Worm (Caenorhabditis elegans): ENCODE data around the gene C56G2.15.

C56G2.15 gene

ce11 chrIII:6367712-6368111 lies at the start of gene C56G2.15, which contains the start of gene thoc-2:
Gene C56G2.15 (minus strand): TSS chrIII:6367899.
Gene thoc-2 (plus strand): TSS chrIII:6368042.
- TF ChIP-seq ceh-82 (tag; optimal IDR thresholded peaks at IDR 0.05) = no peak
- TF ChIP-seq tag-97 (GFP tag; IDR thresholded peaks at IDR 0.05) = no peak
- TF ChIP-seq lim-7 (GFP tag; IDR thresholded peaks at IDR 0.05) = no peak
- TF ChIP-seq zfp-2 (tag; optimal IDR thresholded peaks at IDR 0.05) = no peak
- TF ChIP-seq lin-29 (GFP tag; IDR thresholded peaks at IDR 0.05) = no peak
- TF ChIP-seq lsy-2 (tag; optimal IDR thresholded peaks at IDR 0.05) = peak in 1 of 2 experiments; percentile 68
- no peak for TF ChIP-seq Y75B8A.6 (GFP tag; IDR thresholded peaks at IDR 0.05)
- TF ChIP-seq hif-1 (tag; optimal IDR thresholded peaks at IDR 0.05) = peak in 1 of 2 experiments; percentile 7
- TF ChIP-seq skn-1 (tag; optimal IDR thresholded peaks at IDR 0.05) = no peak
- no peak for TF ChIP-seq dmd-9 (GFP tag; IDR thresholded peaks at IDR 0.05)
- no peak for TF ChIP-seq rbr-2 (tag; optimal IDR thresholded peaks at IDR 0.05)
- TF ChIP-seq dve-1 (tag; optimal IDR thresholded peaks at IDR 0.05; ENCODE audit: insufficient read depth) = no peak
- TF ChIP-seq aha-1 (tag) = no peak
- no peak for TF ChIP-seq jun-1 (tag; optimal IDR thresholded peaks at IDR 0.05)
- peak; percentile 75 for TF ChIP-seq mes-2 (tag; optimal IDR thresholded peaks at IDR 0.05; ENCODE audit: poor library complexity, severe bottlenecking)
- TF ChIP-seq hmg-1.1 (GFP tag; IDR thresholded peaks at IDR 0.05) = no peak
- TF ChIP-seq daf-16 (GFP tag; optimal IDR thresholded peaks at IDR 0.05) = no peak
- TF ChIP-seq daf-16 (tag; optimal IDR thresholded peaks at IDR 0.05) = peak; percentile 8
- TF ChIP-seq dpl-1 (GFP tag; optimal IDR thresholded peaks at IDR 0.05) = no peak
- TF ChIP-seq mxl-2 (GFP tag; conservative IDR thresholded peaks at IDR 0.05) = no peak
- peak; percentile 33 for TF ChIP-seq mep-1 (tag; optimal IDR thresholded peaks at IDR 0.05)
- TF ChIP-seq F37D6.2 (tag; optimal IDR thresholded peaks at IDR 0.05) = no peak
- TF ChIP-seq unc-130 (GFP tag; optimal IDR thresholded peaks at IDR 0.05) = no peak
- TF ChIP-seq nhr-48 (tag; optimal IDR thresholded peaks at IDR 0.05) = no peak
- no peak for TF ChIP-seq arid-1 (GFP tag; conservative IDR thresholded peaks at IDR 0.05)
- TF ChIP-seq mdl-1 (tag; optimal IDR thresholded peaks at IDR 0.05) = no peak
- no peak for TF ChIP-seq Y105C5A.15 (GFP tag; IDR thresholded peaks at IDR 0.05)

ce11 chrIII:6415306-6415973 lies 47.7 kb upstream of the C56G2.15 start, which contains the start of gene nas-4:
Gene nas-4 (minus strand): TSS chrIII:6415656.
- TF ChIP-seq lin-13 (GFP tag; optimal IDR thresholded peaks at IDR 0.05) (no peak), set-16 (GFP tag; IDR thresholded peaks at IDR 0.05) (no peak), saeg-2 (GFP tag; IDR thresholded peaks at IDR 0.05) (no peak), Y105C5A.15 (GFP tag; IDR thresholded peaks at IDR 0.05) (no peak), dve-1 (tag; optimal IDR thresholded peaks at IDR 0.05; ENCODE audit: insufficient read depth) (peak; percentile 32), nhr-77 (tag; optimal IDR thresholded peaks at IDR 0.05) (no peak), ZK337.2 (GFP tag; IDR thresholded peaks at IDR 0.05) (no peak), lin-38 (GFP tag; IDR thresholded peaks at IDR 0.05) (peak; percentile 24; the same call in 1 of the 2 replicates), ztf-7 (tag; optimal IDR thresholded peaks at IDR 0.05) (no peak), skn-1 (tag; optimal IDR thresholded peaks at IDR 0.05) (no peak), arid-1 (GFP tag; conservative IDR thresholded peaks at IDR 0.05) (0 out of 2 replicates have a peak, but pooled peaks have one; percentile 18), mdt-29 (GFP tag; IDR thresholded peaks at IDR 0.05) (peak; percentile 35; the same call in 1 of the 2 replicates), pha-4 (GFP tag; IDR thresholded peaks at IDR 0.05) (no peak), pha-4 (tag; optimal IDR thresholded peaks at IDR 0.05) (no peak), attf-4 (tag; optimal IDR thresholded peaks at IDR 0.05) (no peak), mep-1 (tag; optimal IDR thresholded peaks at IDR 0.05) (peak; percentile 71), nhr-10 (tag; optimal IDR thresholded peaks at IDR 0.05) (peak; percentile 70), dpl-1 (GFP tag; optimal IDR thresholded peaks at IDR 0.05) (no peak), lim-7 (GFP tag; IDR thresholded peaks at IDR 0.05) (0 out of 2 replicates have a peak, but pooled peaks have one; percentile 36), Y48G9A.11 (GFP tag; IDR thresholded peaks at IDR 0.05) (no peak), jun-1 (tag; optimal IDR thresholded peaks at IDR 0.05) (no peak), lin-1 (GFP tag; IDR thresholded peaks at IDR 0.05) (no peak), gei-8 (GFP tag; optimal IDR thresholded peaks at IDR 0.05) (peak; percentile 0), daf-8 (GFP tag; IDR thresholded peaks at IDR 0.05) (no peak), daf-12 (tag; optimal IDR thresholded peaks at IDR 0.05) (no peak), ama-1 (optimal IDR thresholded peaks at IDR 0.05) (peak; percentile 77), zag-1 (tag; optimal IDR thresholded peaks at IDR 0.05) (no peak), unc-39 (tag; optimal IDR thresholded peaks at IDR 0.05) (no peak), ceh-44 (GFP tag; IDR thresholded peaks at IDR 0.05) (no peak), nhr-48 (tag; optimal IDR thresholded peaks at IDR 0.05) (peak; percentile 41), nhr-237 (tag; optimal IDR thresholded peaks at IDR 0.05) (no peak), hmg-1.1 (GFP tag; IDR thresholded peaks at IDR 0.05) (peak; percentile 43; the same call in 1 of the 2 replicates)

Data from whole organism, L4 larva.